Worm (Caenorhabditis elegans) whole organism, L4 larva: Measurements from ENCODE around the gene dnj-15.

Experiments used
- ZK546.5 ChIP-seq, 2 experiments: sonication (generic microtip); optimal IDR thresholded peaks; 2 replicates each; lab custom pipeline; 2017; ENCODE audit warnings: missing biosample characterization in 2 of 2, missing genetic modification characterization in 2 of 2
- ceh-44 ChIP-seq: fragments of 200-800 bp; sonication (Bioruptor generic); IDR thresholded peaks from 2 replicates; pipeline ENCODE4 v1.3.6; 2022; ENCODE audit warnings: missing genetic modification reagents, missing genetic modification characterization, missing compliant biosample characterization
- egl-27 ChIP-seq: sonication (generic microtip); optimal IDR thresholded peaks from 3 replicates; lab custom pipeline; 2017; ENCODE audit warnings: missing biosample characterization, missing genetic modification reagents, missing genetic modification characterization
- jun-1 ChIP-seq: fragments of 150-350 bp; optimal IDR thresholded peaks from 2 replicates; lab custom pipeline; 2014; ENCODE audit warnings: missing biosample characterization, missing genetic modification reagents, missing genetic modification characterization
- mes-2 ChIP-seq: sonication (generic microtip); optimal IDR thresholded peaks from 2 replicates; lab custom pipeline; 2016; ENCODE audit warnings: missing genotype, mild to moderate bottlenecking, missing genetic modification characterization, missing compliant biosample characterization; ENCODE audit not compliant: poor library complexity, severe bottlenecking
- nhr-237 ChIP-seq: sonication (generic microtip); optimal IDR thresholded peaks from 2 replicates; lab custom pipeline; 2017; ENCODE audit warnings: missing biosample characterization, missing genetic modification characterization
- unc-39 ChIP-seq: sonication (generic microtip); optimal IDR thresholded peaks from 2 replicates; lab custom pipeline; 2017; ENCODE audit warnings: missing biosample characterization, missing genetic modification characterization
- unc-62 ChIP-seq, 3 experiments: fragments of 150-350 bp in 1 of 3; sonication (generic microtip); optimal IDR thresholded peaks in 2 of 3; peaks in 1 of 3; 1 replicate in 1 of 3; 2 replicates in 2 of 3; lab custom pipeline; 2014 to 2017; ENCODE audit warnings: missing biosample characterization in 3 of 3, missing genetic modification characterization in 3 of 3, missing genetic modification reagents in 3 of 3, missing genotype in 1 of 3
- zag-1 ChIP-seq: fragments of 150-350 bp; optimal IDR thresholded peaks from 2 replicates; lab custom pipeline; 2014; ENCODE audit warnings: missing biosample characterization, missing genetic modification characterization

DNA sequence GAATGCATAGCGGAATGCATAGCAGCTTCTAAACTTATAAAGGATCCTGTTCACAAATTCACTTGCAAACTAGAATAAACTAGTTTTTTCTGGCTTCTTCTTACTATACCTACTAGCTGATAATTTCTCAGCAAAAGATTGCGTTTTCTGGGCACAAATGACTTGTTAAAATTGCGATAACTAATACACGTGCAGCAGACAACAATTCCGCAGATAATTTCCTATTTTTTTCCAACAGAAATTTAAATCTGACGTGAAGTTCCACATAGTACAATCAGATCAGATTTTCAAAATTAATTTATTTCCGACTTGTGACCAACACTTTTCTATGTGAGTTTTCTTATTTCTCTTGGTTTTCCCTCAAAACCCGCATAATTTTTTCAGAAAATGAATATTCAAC is 11.8 kb upstream of the dnj-15 start, which contains the start of gene scrm-8:
- TF ChIP-seq unc-39 (tag; lab: Kevin White, UChicago) = no peak
- TF ChIP-seq nhr-237 (tag; lab: Kevin White, UChicago) = no peak
- no peak for TF ChIP-seq ceh-44
- no peak for TF ChIP-seq unc-62 (GFP tag; optimal IDR thresholded peaks at IDR 0.05 in 1 of 2; lab: Kevin White, UChicago)
- TF ChIP-seq unc-62 (tag; optimal IDR thresholded peaks at IDR 0.05; lab: Kevin White, UChicago) = no peak
- TF ChIP-seq egl-27 (tag; lab: Kevin White, UChicago) = no peak
- no peak for TF ChIP-seq jun-1 (tag; lab: Kevin White, UChicago)
- no peak for TF ChIP-seq ZK546.5 (tag; optimal IDR thresholded peaks at IDR 0.05; lab: Kevin White, UChicago)
- no peak for TF ChIP-seq mes-2 (tag; lab: Kevin White, UChicago)
- no peak for TF ChIP-seq zag-1 (tag; lab: Kevin White, UChicago)
